Fruit fly (Drosophila melanogaster): ENCODE results near the gene vnc.

The vnc gene

dm6 chr3L:9972007-9972856, at the start of gene vnc, which contains the start of the genes CG6674 and CG42455:
vnc (plus strand) TSS chr3L:9972312.
CG6674 (minus strand) TSS chr3L:9972054.
CG42455 (plus strand) TSS chr3L:9972312.
- TF ChIP-seq CG17359 (tag; optimal IDR thresholded peaks at IDR 0.05): peak; percentile 13
- TF ChIP-seq kay (GFP tag; optimal IDR thresholded peaks at IDR 0.05): no peak
- no peak for TF ChIP-seq amos (GFP tag; IDR thresholded peaks at IDR 0.05; ENCODE audit: partially characterized antibody)
- TF ChIP-seq br (optimal IDR thresholded peaks at IDR 0.05): no peak
- TF ChIP-seq seq (GFP tag; IDR thresholded peaks at IDR 0.05): no peak
- TF ChIP-seq caup (GFP tag; optimal IDR thresholded peaks at IDR 0.05; ENCODE audit: severe bottlenecking): no peak
- TF ChIP-seq ERR (GFP tag; optimal IDR thresholded peaks at IDR 0.05): no peak
- no peak for TF ChIP-seq danr (GFP tag; IDR thresholded peaks at IDR 0.05)
- no peak for TF ChIP-seq CG10979 (tag; optimal IDR thresholded peaks at IDR 0.05)
- no peak for TF ChIP-seq eyg (GFP tag; optimal IDR thresholded peaks at IDR 0.05)
- peak; percentile 25 for TF ChIP-seq PHDP (tag; optimal IDR thresholded peaks at IDR 0.05)
- TF ChIP-seq ash1 (GFP tag; optimal IDR thresholded peaks at IDR 0.05): no peak
- TF ChIP-seq CG10654 (GFP tag; optimal IDR thresholded peaks at IDR 0.05): no peak
- peak; percentile 53 for TF ChIP-seq bab2 (GFP tag; optimal IDR thresholded peaks at IDR 0.05)
- peak; percentile 36 for TF ChIP-seq CG9437 (GFP tag; optimal IDR thresholded peaks at IDR 0.05)
- no peak for TF ChIP-seq org-1 (GFP tag; optimal IDR thresholded peaks at IDR 0.05)
- TF ChIP-seq h (optimal IDR thresholded peaks at IDR 0.05): no peak
- TF ChIP-seq CG8089 (GFP tag; optimal IDR thresholded peaks at IDR 0.05): no peak
- TF ChIP-seq dpn (GFP tag; optimal IDR thresholded peaks at IDR 0.05): peak in 1 of 2 experiments; percentile 49
- TF ChIP-seq CG42726 (GFP tag; IDR thresholded peaks at IDR 0.05; ENCODE audit: partially characterized antibody): no peak
- peak; percentile 69; the same call in 1 of the 2 replicates for TF ChIP-seq Rfx (GFP tag; IDR thresholded peaks at IDR 0.05)
- TF ChIP-seq emc (GFP tag; optimal IDR thresholded peaks at IDR 0.05): peak; percentile 11
- TF ChIP-seq Deaf1 (tag; optimal IDR thresholded peaks at IDR 0.05): no peak
- no peak for TF ChIP-seq CG7271 (tag; optimal IDR thresholded peaks at IDR 0.05)
- TF ChIP-seq CkIIα-i1 (GFP tag; IDR thresholded peaks at IDR 0.05): no peak
- no peak for TF ChIP-seq CG2712 (tag; optimal IDR thresholded peaks at IDR 0.05)
- TF ChIP-seq en (GFP tag; optimal IDR thresholded peaks at IDR 0.05): no peak
- no peak for TF ChIP-seq Bdp1 (GFP tag; optimal IDR thresholded peaks at IDR 0.05)
- no peak for TF ChIP-seq Dfd (GFP tag; optimal IDR thresholded peaks at IDR 0.05)
- no peak for TF ChIP-seq CG17328 (GFP tag; IDR thresholded peaks at IDR 0.05)
- TF ChIP-seq Fer3 (tag; optimal IDR thresholded peaks at IDR 0.05): no peak
- no peak for TF ChIP-seq CG14441 (GFP tag; IDR thresholded peaks at IDR 0.05)
- peak; percentile 15 for TF ChIP-seq Hmr (GFP tag; optimal IDR thresholded peaks at IDR 0.05)
- no peak for TF ChIP-seq CG2889 (GFP tag; IDR thresholded peaks at IDR 0.05)
- peak; percentile 23 for TF ChIP-seq trem (tag; optimal IDR thresholded peaks at IDR 0.05)
- TF ChIP-seq CG7928 (GFP tag; optimal IDR thresholded peaks at IDR 0.05): peak; percentile 89
- no peak for TF ChIP-seq CG4404 (GFP tag; IDR thresholded peaks at IDR 0.05)
- TF ChIP-seq CG6254 (GFP tag; optimal IDR thresholded peaks at IDR 0.05): no peak
- no peak for TF ChIP-seq Tbp (GFP tag; optimal IDR thresholded peaks at IDR 0.05)
- no peak for TF ChIP-seq pum (GFP tag; optimal IDR thresholded peaks at IDR 0.05)
- TF ChIP-seq lmd (GFP tag; IDR thresholded peaks at IDR 0.05): no peak; the same call in 1 of the 2 replicates
- TF ChIP-seq abd-A (tag; optimal IDR thresholded peaks at IDR 0.05): peak; percentile 27
- TF ChIP-seq CG10543 (GFP tag; optimal IDR thresholded peaks at IDR 0.05): peak; percentile 47
- no peak for TF ChIP-seq Side (GFP tag; optimal IDR thresholded peaks at IDR 0.05)
- no peak for TF ChIP-seq ham (GFP tag; IDR thresholded peaks at IDR 0.05)
- no peak for TF ChIP-seq Hr39 (optimal IDR thresholded peaks at IDR 0.05)
- TF ChIP-seq Vsx1 (GFP tag; optimal IDR thresholded peaks at IDR 0.05): no peak
- TF ChIP-seq jigr1 (GFP tag; IDR thresholded peaks at IDR 0.05): no peak
- peak; percentile 35 for TF ChIP-seq sug (tag; optimal IDR thresholded peaks at IDR 0.05)
- TF ChIP-seq ftz-f1 (GFP tag; optimal IDR thresholded peaks at IDR 0.05): no peak
- no peak for TF ChIP-seq Sry-β (GFP tag; optimal IDR thresholded peaks at IDR 0.05)

Measured in whole organism, embryonic.